Fruit fly (Drosophila melanogaster) whole organism, embryonic: ENCODE measurements around the gene CG12194.

Source experiments
- Atf-2 ChIP-seq: fragments of 200-800 bp; sonication (Bioruptor generic); optimal IDR thresholded peaks from 2 replicates; lab custom pipeline; 2016; ENCODE audit warnings: missing biosample characterization, missing genetic modification characterization
- B-H2 ChIP-seq: fragments of 200-800 bp; sonication (Bioruptor generic); optimal IDR thresholded peaks from 2 replicates; lab custom pipeline; 2018; ENCODE audit warnings: missing biosample characterization, mild to moderate bottlenecking, missing genetic modification characterization
- Blimp-1 ChIP-seq: fragments of 200-800 bp; sonication (Bioruptor generic); optimal IDR thresholded peaks from 3 replicates; lab custom pipeline; 2018; ENCODE audit warnings: missing biosample characterization, missing genetic modification characterization, mild to moderate bottlenecking, moderate library complexity, missing genetic modification reagents
- CG10431 ChIP-seq: fragments of 200-800 bp; sonication (Bioruptor generic); optimal IDR thresholded peaks from 3 replicates; lab custom pipeline; 2018; ENCODE audit warnings: missing biosample characterization, mild to moderate bottlenecking, missing genetic modification characterization
- CG10543 ChIP-seq: fragments of 200-800 bp; sonication (Bioruptor generic); optimal IDR thresholded peaks from 3 replicates; lab custom pipeline; 2017; ENCODE audit warnings: missing biosample characterization, mild to moderate bottlenecking, missing genetic modification characterization, moderate library complexity
- CG12236 ChIP-seq: fragments of 200-800 bp; sonication (Bioruptor generic); optimal IDR thresholded peaks from 2 replicates; lab custom pipeline; 2016; ENCODE audit warnings: missing biosample characterization, missing genetic modification characterization
- CG1233 ChIP-seq: fragments of 200-800 bp; sonication (Bioruptor generic); optimal IDR thresholded peaks from 4 replicates; lab custom pipeline; 2018; ENCODE audit warnings: missing biosample characterization, mild to moderate bottlenecking, missing genetic modification characterization
- CG15696 ChIP-seq: fragments of 200-800 bp; sonication (Bioruptor generic); optimal IDR thresholded peaks from 2 replicates; lab custom pipeline; 2019; ENCODE audit warnings: missing biosample characterization, mild to moderate bottlenecking, missing genetic modification characterization, moderate library complexity
- CG18764 ChIP-seq: fragments of 200-800 bp; sonication (Bioruptor generic); optimal IDR thresholded peaks from 3 replicates; lab custom pipeline; 2016; ENCODE audit warnings: missing biosample characterization, missing genetic modification characterization
- CG2199 ChIP-seq: fragments of 200-800 bp; sonication (Bioruptor generic); IDR thresholded peaks from 3 replicates; pipeline ENCODE4 v1.3.6; 2022; ENCODE audit warnings: missing biosample characterization, missing genetic modification characterization
- CG32532 ChIP-seq: fragments of 200-800 bp; sonication (Bioruptor generic); IDR thresholded peaks from 2 replicates; pipeline ENCODE4 v1.3.6; 2022; ENCODE audit warnings: missing biosample characterization, missing genetic modification characterization
- CG6654 ChIP-seq: fragments of 200-800 bp; sonication (Bioruptor generic); optimal IDR thresholded peaks from 2 replicates; lab custom pipeline; 2017; ENCODE audit warnings: missing biosample characterization, mild to moderate bottlenecking, missing genetic modification characterization
- CTCF ChIP-seq: fragments of 200-800 bp; sonication (Bioruptor generic); optimal IDR thresholded peaks from 2 replicates; lab custom pipeline; 2017; ENCODE audit warnings: missing biosample characterization, mild to moderate bottlenecking, missing genetic modification characterization, moderate library complexity
- Dip3 ChIP-seq: fragments of 200-800 bp; sonication (Bioruptor generic); optimal IDR thresholded peaks from 3 replicates; lab custom pipeline; 2016; ENCODE audit warnings: missing biosample characterization, missing genetic modification characterization
- ERR ChIP-seq: fragments of 200-800 bp; sonication (Bioruptor generic); optimal IDR thresholded peaks from 2 replicates; lab custom pipeline; 2016; ENCODE audit warnings: missing biosample characterization, missing genetic modification characterization
- Ets65A ChIP-seq: fragments of 200-800 bp; sonication (Bioruptor generic); peaks from one replicate; lab custom pipeline; 2016; ENCODE audit warnings: missing biosample characterization, missing genetic modification characterization
- Gug ChIP-seq: fragments of 200-800 bp; sonication (Bioruptor generic); IDR thresholded peaks from 4 replicates; pipeline ENCODE4 v1.3.6; 2022; ENCODE audit warnings: missing biosample characterization, missing genetic modification characterization
- H15 ChIP-seq: fragments of 200-800 bp; sonication (Bioruptor generic); IDR thresholded peaks from 3 replicates; pipeline ENCODE4 v1.3.6; 2022; ENCODE audit warnings: missing biosample characterization, missing genetic modification characterization
- HLH3B ChIP-seq: fragments of 200-800 bp; sonication (Bioruptor generic); IDR thresholded peaks from 2 replicates; pipeline ENCODE4 v1.3.6; 2022; ENCODE audit warnings: missing biosample characterization, missing genetic modification characterization
- HLH4C ChIP-seq: fragments of 200-800 bp; sonication (Bioruptor generic); IDR thresholded peaks from 3 replicates; pipeline ENCODE4 v1.3.6; 2022; ENCODE audit warnings: missing biosample characterization, missing genetic modification characterization; ENCODE audit not compliant: partially characterized antibody
- Hsf ChIP-seq: fragments of 200-800 bp; sonication (Bioruptor generic); optimal IDR thresholded peaks from 3 replicates; lab custom pipeline; 2016; ENCODE audit warnings: missing biosample characterization, missing genetic modification characterization
- Lim3 ChIP-seq: fragments of 200-800 bp; sonication (Bioruptor generic); IDR thresholded peaks from 2 replicates; pipeline ENCODE4 v1.3.6; 2022; ENCODE audit warnings: missing biosample characterization, missing genetic modification characterization
- Med ChIP-seq: fragments of 200-800 bp; sonication (Bioruptor generic); peaks from one replicate; lab custom pipeline; 2016; ENCODE audit warnings: missing biosample characterization, missing genetic modification characterization, mild to moderate bottlenecking, inconsistent platforms, moderate library complexity
- Nf-YA ChIP-seq: fragments of 200-800 bp; sonication (Bioruptor generic); IDR thresholded peaks from 2 replicates; pipeline ENCODE4 v1.3.6; 2022; ENCODE audit warnings: missing biosample characterization, missing genetic modification characterization
- NfI ChIP-seq: fragments of 200-800 bp; sonication (Bioruptor generic); optimal IDR thresholded peaks from 3 replicates; lab custom pipeline; 2018; ENCODE audit warnings: missing biosample characterization, mild to moderate bottlenecking, missing genetic modification characterization, moderate library complexity
- Pdp1 ChIP-seq, 2 experiments: fragments of 200-800 bp; sonication (Bioruptor generic); optimal IDR thresholded peaks; 3 replicates each; lab custom pipeline; 2016; ENCODE audit warnings: missing biosample characterization in 2 of 2, missing genetic modification characterization in 2 of 2, mild to moderate bottlenecking in 1 of 2, moderate library complexity in 1 of 2
- Xrp1 ChIP-seq: fragments of 200-800 bp; sonication (Bioruptor generic); IDR thresholded peaks from 2 replicates; pipeline ENCODE4 v1.3.6; 2022; ENCODE audit warnings: missing biosample characterization, missing genetic modification characterization
- abd-A ChIP-seq: fragments of 200-800 bp; sonication (Bioruptor generic); optimal IDR thresholded peaks from 3 replicates; lab custom pipeline; 2019; ENCODE audit warnings: missing biosample characterization, mild to moderate bottlenecking, missing genetic modification characterization, moderate library complexity
- amos ChIP-seq: fragments of 200-800 bp; sonication (Bioruptor generic); IDR thresholded peaks from 2 replicates; pipeline ENCODE4 v1.3.6; 2022; ENCODE audit warnings: missing biosample characterization, missing genetic modification characterization; ENCODE audit not compliant: partially characterized antibody
- ara ChIP-seq: fragments of 200-800 bp; sonication (Bioruptor generic); IDR thresholded peaks from 2 replicates; pipeline ENCODE4 v1.3.6; 2022; ENCODE audit warnings: missing biosample characterization, missing genetic modification characterization
- ash1 ChIP-seq: fragments of 200-800 bp; sonication (Bioruptor generic); optimal IDR thresholded peaks from 2 replicates; lab custom pipeline; 2018; ENCODE audit warnings: missing biosample characterization, mild to moderate bottlenecking, missing genetic modification characterization
- bbx ChIP-seq: fragments of 200-800 bp; sonication (Bioruptor generic); IDR thresholded peaks from 2 replicates; pipeline ENCODE4 v1.3.6; 2022; ENCODE audit warnings: missing biosample characterization, missing genetic modification characterization; ENCODE audit not compliant: partially characterized antibody
- chinmo ChIP-seq: fragments of 200-800 bp; sonication (Bioruptor generic); IDR thresholded peaks from 4 replicates; pipeline ENCODE4 v1.3.6; 2022; ENCODE audit warnings: missing biosample characterization, missing genetic modification characterization; ENCODE audit not compliant: partially characterized antibody
- corto ChIP-seq: fragments of 200-800 bp; sonication (Bioruptor generic); optimal IDR thresholded peaks from 2 replicates; lab custom pipeline; 2016; ENCODE audit warnings: missing biosample characterization, mild to moderate bottlenecking, missing genetic modification characterization, moderate library complexity
- her ChIP-seq: fragments of 200-800 bp; sonication (Bioruptor generic); optimal IDR thresholded peaks from 2 replicates; lab custom pipeline; 2016; ENCODE audit warnings: missing biosample characterization, missing genetic modification characterization
- kah ChIP-seq: fragments of 200-800 bp; sonication (Bioruptor generic); optimal IDR thresholded peaks from 2 replicates; lab custom pipeline; 2018; ENCODE audit warnings: missing biosample characterization, mild to moderate bottlenecking, missing genetic modification characterization
- ken ChIP-seq: fragments of 200-800 bp; sonication (Bioruptor generic); IDR thresholded peaks from 3 replicates; pipeline ENCODE4 v1.3.6; 2022; ENCODE audit warnings: missing biosample characterization, missing genetic modification characterization
- kni ChIP-seq: fragments of 200-800 bp; sonication (Bioruptor generic); optimal IDR thresholded peaks from 3 replicates; lab custom pipeline; 2017; ENCODE audit warnings: mild to moderate bottlenecking, missing biosample characterization, missing genetic modification reagents, missing genetic modification characterization
- lilli ChIP-seq: fragments of 200-800 bp; sonication (Bioruptor generic); optimal IDR thresholded peaks from 3 replicates; lab custom pipeline; 2016; ENCODE audit warnings: missing biosample characterization, missing genetic modification characterization
- lmd ChIP-seq: fragments of 200-800 bp; sonication (Bioruptor generic); IDR thresholded peaks from 2 replicates; pipeline ENCODE4 v1.3.6; 2022; ENCODE audit warnings: missing biosample characterization, missing genetic modification characterization
- oc ChIP-seq: fragments of 200-800 bp; sonication (Bioruptor generic); optimal IDR thresholded peaks from 2 replicates; lab custom pipeline; 2018; ENCODE audit warnings: missing biosample characterization, mild to moderate bottlenecking, missing genetic modification characterization, moderate library complexity
- pros ChIP-seq: fragments of 200-800 bp; sonication (Bioruptor generic); optimal IDR thresholded peaks from 3 replicates; lab custom pipeline; 2019; ENCODE audit warnings: missing biosample characterization, mild to moderate bottlenecking, missing genetic modification characterization, moderate library complexity
- salm ChIP-seq: fragments of 200-800 bp; sonication (Bioruptor generic); optimal IDR thresholded peaks from 2 replicates; lab custom pipeline; 2018; ENCODE audit warnings: missing biosample characterization, mild to moderate bottlenecking, missing genetic modification characterization
- sens ChIP-seq: fragments of 200-800 bp; sonication (Bioruptor generic); peaks from one replicate; lab custom pipeline; 2016; ENCODE audit warnings: missing biosample characterization, missing genetic modification characterization
- shn ChIP-seq: fragments of 200-800 bp; sonication (Bioruptor generic); optimal IDR thresholded peaks from 3 replicates; lab custom pipeline; 2016; ENCODE audit warnings: missing biosample characterization, missing genetic modification characterization
- z ChIP-seq: fragments of 200-800 bp; sonication (Bioruptor generic); IDR thresholded peaks from 3 replicates; pipeline ENCODE4 v1.3.6; 2022; ENCODE audit warnings: missing biosample characterization, missing genetic modification characterization
- zf30C ChIP-seq: fragments of 200-800 bp; sonication (Bioruptor generic); optimal IDR thresholded peaks from 3 replicates; lab custom pipeline; 2018; ENCODE audit warnings: missing biosample characterization, mild to moderate bottlenecking, missing genetic modification characterization
- zfh1 ChIP-seq: fragments of 200-800 bp; sonication (Bioruptor generic); IDR thresholded peaks from 3 replicates; pipeline ENCODE4 v1.3.6; 2022; ENCODE audit warnings: missing biosample characterization, missing genetic modification characterization

CG12194 gene

dm6 chr2L:4811491-4812058, 26.6 kb upstream of the CG12194 start (continued):
- TF ChIP-seq B-H2 (GFP tag; lab: Kevin White, UChicago) (peak; percentile 5), her (GFP tag; lab: Kevin White, UChicago) (peak; percentile 50), CG1233 (GFP tag; lab: Kevin White, UChicago) (no peak)

dm6 chr2L:4812261-4813022, 25.7 kb upstream of the CG12194 start, which contains the start of gene CG15629:
CG15629 (plus strand) TSS chr2L:4813009.
- TF ChIP-seq CG32532 (GFP tag; lab: Robert Waterston, UW) = peak; percentile 41; the same call in 1 of the 2 replicates
- TF ChIP-seq ara = no peak
- TF ChIP-seq CG15696 (tag; lab: Kevin White, UChicago) = no peak
- TF ChIP-seq CG6654 = no peak
- TF ChIP-seq HLH3B = no peak
- 0 out of 2 replicates have a peak, but pooled peaks have one; percentile 8 for TF ChIP-seq bbx (GFP tag; lab: Robert Waterston, UW)
- TF ChIP-seq CG12236 = no peak
- no peak for TF ChIP-seq shn (GFP tag; lab: Kevin White, UChicago)
- no peak for TF ChIP-seq ERR (GFP tag; lab: Kevin White, UChicago)
- peak in 1 of 2 experiments; percentile 35 for TF ChIP-seq Pdp1 (GFP tag; optimal IDR thresholded peaks at IDR 0.05; lab: Kevin White, UChicago)
- no peak for TF ChIP-seq zfh1
- TF ChIP-seq oc (tag; lab: Kevin White, UChicago) = peak; percentile 20
- TF ChIP-seq z (GFP tag; lab: Robert Waterston, UW) = peak; percentile 77; the same call in 2 of the 3 replicates
- TF ChIP-seq kah (GFP tag; lab: Kevin White, UChicago) = no peak
- TF ChIP-seq CG10543 (GFP tag; lab: Kevin White, UChicago) = peak; percentile 38
- no peak for TF ChIP-seq Xrp1 (GFP tag; lab: Robert Waterston, UW)
- TF ChIP-seq CG2199 (GFP tag; lab: Robert Waterston, UW) = 0 out of 3 replicates have a peak, but pooled peaks have one; percentile 9
- no peak for TF ChIP-seq Dip3
- peak; percentile 56 for TF ChIP-seq pros (GFP tag; lab: Kevin White, UChicago)
- 0 out of 2 replicates have a peak, but pooled peaks have one; percentile 49 for TF ChIP-seq Nf-YA (GFP tag; lab: Robert Waterston, UW)
- no peak for TF ChIP-seq corto (GFP tag; lab: Kevin White, UChicago)
- no peak for TF ChIP-seq H15
- peak; percentile 25; the same call in 1 of the 2 replicates for TF ChIP-seq amos (GFP tag; lab: Robert Waterston, UW)
- TF ChIP-seq CTCF (GFP tag; lab: Kevin White, UChicago) = peak; percentile 14
- peak; percentile 97 for TF ChIP-seq zf30C (GFP tag; lab: Kevin White, UChicago)
- no peak for TF ChIP-seq CG10431 (GFP tag; lab: Kevin White, UChicago)
- peak; percentile 62 for TF ChIP-seq abd-A (tag; lab: Kevin White, UChicago)
- TF ChIP-seq kni (GFP tag; lab: Kevin White, UChicago) = peak; percentile 63
- TF ChIP-seq Med (GFP tag; lab: Kevin White, UChicago) = peak; percentile 5
- peak; percentile 57 for TF ChIP-seq sens
- no peak for TF ChIP-seq lmd
- 0 out of 4 replicates have a peak, but pooled peaks have one; percentile 24 for TF ChIP-seq chinmo (GFP tag; lab: Robert Waterston, UW)
- TF ChIP-seq salm (tag; lab: Kevin White, UChicago) = no peak

- TF ChIP-seq amos (GFP tag; lab: Robert Waterston, UW) (no peak), ken (GFP tag; lab: Robert Waterston, UW) (0 out of 3 replicates have a peak, but pooled peaks have one; percentile 14), Atf-2 (GFP tag; lab: Kevin White, UChicago) (no peak), Blimp-1 (GFP tag; lab: Kevin White, UChicago) (peak; percentile 7), Gug (GFP tag; lab: Robert Waterston, UW) (no peak), Hsf (GFP tag; lab: Kevin White, UChicago) (no peak), CG18764 (GFP tag; lab: Kevin White, UChicago) (peak; percentile 48), Ets65A (GFP tag; lab: Kevin White, UChicago) (peak; percentile 58), HLH4C (GFP tag; lab: Robert Waterston, UW) (no peak), lilli (GFP tag; lab: Kevin White, UChicago) (no peak), NfI (GFP tag; lab: Kevin White, UChicago) (no peak), ash1 (GFP tag; lab: Kevin White, UChicago) (no peak), Lim3 (GFP tag; lab: Robert Waterston, UW) (no peak)
Measured at dm6 chr2L:4813023-4813339, 25.2 kb upstream of the CG12194 start.
